Fruit fly (Drosophila melanogaster) whole organism, embryonic: ENCODE measurements around the gene aph-1.

Experiments
- Asciz ChIP-seq: fragments of 200-800 bp; sonication (Bioruptor generic); optimal IDR thresholded peaks from 2 replicates; lab custom pipeline; 2017; ENCODE audit warnings: missing biosample characterization, mild to moderate bottlenecking, missing genetic modification characterization, missing genetic modification reagents
- BtbVII ChIP-seq: fragments of 200-800 bp; sonication (Bioruptor generic); optimal IDR thresholded peaks from 3 replicates; lab custom pipeline; 2017; ENCODE audit warnings: missing biosample characterization, mild to moderate bottlenecking, missing genetic modification characterization
- CG10543 ChIP-seq: fragments of 200-800 bp; sonication (Bioruptor generic); optimal IDR thresholded peaks from 3 replicates; lab custom pipeline; 2017; ENCODE audit warnings: missing biosample characterization, mild to moderate bottlenecking, missing genetic modification characterization, moderate library complexity
- CG1529 ChIP-seq: fragments of 200-800 bp; sonication (Bioruptor generic); optimal IDR thresholded peaks from 3 replicates; lab custom pipeline; 2018; ENCODE audit warnings: missing biosample characterization, missing genetic modification characterization
- CG15514 ChIP-seq: fragments of 200-800 bp; sonication (Bioruptor generic); optimal IDR thresholded peaks from 3 replicates; lab custom pipeline; 2017; ENCODE audit warnings: missing biosample characterization, missing genetic modification characterization, mild to moderate bottlenecking, moderate library complexity, missing genetic modification reagents
- CG15601 ChIP-seq: fragments of 200-800 bp; sonication (Bioruptor generic); optimal IDR thresholded peaks from 3 replicates; lab custom pipeline; 2019; ENCODE audit warnings: missing biosample characterization, mild to moderate bottlenecking, missing genetic modification characterization, moderate library complexity
- CG17186 ChIP-seq: fragments of 200-800 bp; sonication (Bioruptor generic); optimal IDR thresholded peaks from 3 replicates; lab custom pipeline; 2017; ENCODE audit warnings: missing biosample characterization, missing genetic modification reagents, missing genetic modification characterization
- CG17829 ChIP-seq: fragments of 200-800 bp; optimal IDR thresholded peaks from 2 replicates; lab custom pipeline; 2019; ENCODE audit warnings: missing biosample characterization, mild to moderate bottlenecking, missing genetic modification characterization, moderate library complexity
- CG30020 ChIP-seq: fragments of 200-800 bp; optimal IDR thresholded peaks from 2 replicates; lab custom pipeline; 2019; ENCODE audit warnings: missing biosample characterization, mild to moderate bottlenecking, missing genetic modification characterization, moderate library complexity
- CG4404 ChIP-seq: fragments of 200-800 bp; sonication (Bioruptor generic); IDR thresholded peaks from 2 replicates; pipeline ENCODE4 v1.3.6; 2022; ENCODE audit warnings: missing biosample characterization, missing genetic modification characterization
- CG6654 ChIP-seq: fragments of 200-800 bp; sonication (Bioruptor generic); optimal IDR thresholded peaks from 2 replicates; lab custom pipeline; 2017; ENCODE audit warnings: missing biosample characterization, mild to moderate bottlenecking, missing genetic modification characterization
- CG6854 ChIP-seq: fragments of 200-800 bp; sonication (Bioruptor generic); optimal IDR thresholded peaks from 3 replicates; lab custom pipeline; 2017; ENCODE audit warnings: missing biosample characterization, mild to moderate bottlenecking, missing genetic modification characterization
- CG7839 ChIP-seq: fragments of 200-800 bp; sonication (Bioruptor generic); optimal IDR thresholded peaks from 3 replicates; lab custom pipeline; 2018; ENCODE audit warnings: missing biosample characterization, mild to moderate bottlenecking, missing genetic modification characterization, moderate library complexity
- CG8924 ChIP-seq: fragments of 200-800 bp; optimal IDR thresholded peaks from 3 replicates; lab custom pipeline; 2019; ENCODE audit warnings: missing biosample characterization, mild to moderate bottlenecking, missing genetic modification characterization, moderate library complexity
- CG9437 ChIP-seq: fragments of 200-800 bp; sonication (Bioruptor generic); optimal IDR thresholded peaks from 2 replicates; lab custom pipeline; 2018; ENCODE audit warnings: missing biosample characterization, mild to moderate bottlenecking, missing genetic modification characterization
- CG9797 ChIP-seq: fragments of 200-800 bp; sonication (Bioruptor generic); optimal IDR thresholded peaks from 3 replicates; lab custom pipeline; 2018; ENCODE audit warnings: missing biosample characterization, mild to moderate bottlenecking, missing genetic modification characterization
- CTCF ChIP-seq: fragments of 200-800 bp; sonication (Bioruptor generic); optimal IDR thresholded peaks from 2 replicates; lab custom pipeline; 2017; ENCODE audit warnings: missing biosample characterization, mild to moderate bottlenecking, missing genetic modification characterization, moderate library complexity
- D19A ChIP-seq: fragments of 200-800 bp; optimal IDR thresholded peaks from 3 replicates; lab custom pipeline; 2019; ENCODE audit warnings: missing biosample characterization, mild to moderate bottlenecking, missing genetic modification characterization, moderate library complexity
- Dad ChIP-seq: fragments of 200-800 bp; sonication (Bioruptor generic); optimal IDR thresholded peaks from 3 replicates; lab custom pipeline; 2016; ENCODE audit warnings: missing biosample characterization, missing genetic modification characterization
- Dek ChIP-seq: fragments of 200-800 bp; sonication (Bioruptor generic); optimal IDR thresholded peaks from 3 replicates; lab custom pipeline; 2019; ENCODE audit warnings: missing biosample characterization, mild to moderate bottlenecking, missing genetic modification characterization, moderate library complexity
- Ets97D ChIP-seq: fragments of 200-800 bp; sonication (Bioruptor generic); optimal IDR thresholded peaks from 3 replicates; lab custom pipeline; 2016; ENCODE audit warnings: missing biosample characterization, missing genetic modification characterization
- GATAe ChIP-seq: fragments of 200-800 bp; sonication (Bioruptor generic); conservative IDR thresholded peaks from 2 replicates; pipeline ENCODE4 v1.3.6; 2022; ENCODE audit warnings: missing biosample characterization, missing genetic modification characterization
- Gug ChIP-seq: fragments of 200-800 bp; sonication (Bioruptor generic); IDR thresholded peaks from 4 replicates; pipeline ENCODE4 v1.3.6; 2022; ENCODE audit warnings: missing biosample characterization, missing genetic modification characterization
- H2.0 ChIP-seq: fragments of 200-800 bp; sonication (Bioruptor generic); IDR thresholded peaks from 2 replicates; pipeline ENCODE4 v1.3.6; 2022; ENCODE audit warnings: missing biosample characterization, missing genetic modification characterization
- HmgZ ChIP-seq: fragments of 200-800 bp; sonication (Bioruptor generic); optimal IDR thresholded peaks from 2 replicates; lab custom pipeline; 2018; ENCODE audit warnings: missing biosample characterization, mild to moderate bottlenecking, missing genetic modification characterization
- MBD-R2 ChIP-seq: fragments of 200-800 bp; sonication (Bioruptor generic); IDR thresholded peaks from 2 replicates; pipeline ENCODE4 v1.3.6; 2022; ENCODE audit warnings: missing biosample characterization, missing genetic modification characterization
- Mad ChIP-seq: fragments of 200-800 bp; sonication (Bioruptor generic); optimal IDR thresholded peaks from 2 replicates; lab custom pipeline; 2016; ENCODE audit warnings: missing biosample characterization, missing genetic modification characterization
- Myb ChIP-seq: fragments of 200-800 bp; sonication (Bioruptor generic); optimal IDR thresholded peaks from 2 replicates; lab custom pipeline; 2016; ENCODE audit warnings: missing biosample characterization, missing genetic modification characterization
- Opbp ChIP-seq: fragments of 200-800 bp; sonication (Bioruptor generic); IDR thresholded peaks from 3 replicates; pipeline ENCODE4 v1.3.6; 2022; ENCODE audit warnings: missing biosample characterization, missing genetic modification characterization; ENCODE audit not compliant: partially characterized antibody
- Pdp1 ChIP-seq, 2 experiments: fragments of 200-800 bp; sonication (Bioruptor generic); optimal IDR thresholded peaks; 3 replicates each; lab custom pipeline; 2016; ENCODE audit warnings: missing biosample characterization in 2 of 2, missing genetic modification characterization in 2 of 2, mild to moderate bottlenecking in 1 of 2, moderate library complexity in 1 of 2
- Scr ChIP-seq: fragments of 200-800 bp; sonication (Bioruptor generic); IDR thresholded peaks from 2 replicates; pipeline ENCODE4 v1.3.6; 2022; ENCODE audit warnings: missing biosample characterization, missing genetic modification characterization; ENCODE audit not compliant: partially characterized antibody
- Usf ChIP-seq: fragments of 200-800 bp; sonication (Bioruptor generic); optimal IDR thresholded peaks from 2 replicates; lab custom pipeline; 2017; ENCODE audit warnings: missing genotype, missing biosample characterization, missing genetic modification characterization
- YL-1 ChIP-seq: fragments of 200-800 bp; sonication (Bioruptor generic); optimal IDR thresholded peaks from 3 replicates; lab custom pipeline; 2017; ENCODE audit warnings: missing biosample characterization, mild to moderate bottlenecking, missing genetic modification characterization
- amos ChIP-seq: fragments of 200-800 bp; sonication (Bioruptor generic); IDR thresholded peaks from 2 replicates; pipeline ENCODE4 v1.3.6; 2022; ENCODE audit warnings: missing biosample characterization, missing genetic modification characterization; ENCODE audit not compliant: partially characterized antibody
- bigmax ChIP-seq: fragments of 200-800 bp; sonication (Bioruptor generic); optimal IDR thresholded peaks from 2 replicates; lab custom pipeline; 2018; ENCODE audit warnings: missing biosample characterization, mild to moderate bottlenecking, missing genetic modification characterization
- dati ChIP-seq: fragments of 200-800 bp; sonication (Bioruptor generic); IDR thresholded peaks from 2 replicates; pipeline ENCODE4 v1.3.6; 2022; ENCODE audit warnings: missing biosample characterization, missing genetic modification characterization
- emc ChIP-seq: fragments of 200-800 bp; sonication (Bioruptor generic); optimal IDR thresholded peaks from 2 replicates; lab custom pipeline; 2016; ENCODE audit warnings: missing biosample characterization, missing genetic modification characterization
- ems ChIP-seq: fragments of 200-800 bp; sonication (Bioruptor generic); optimal IDR thresholded peaks from 3 replicates; lab custom pipeline; 2016; ENCODE audit warnings: missing biosample characterization, missing genetic modification characterization
- eve ChIP-seq, 2 experiments: fragments of >200 bp; optimal IDR thresholded peaks; 2 replicates each; lab custom pipeline; 2017; ENCODE audit warnings: missing biosample characterization in 2 of 2, missing genetic modification characterization in 2 of 2
- ftz-f1 ChIP-seq: fragments of 200-800 bp; sonication (Bioruptor generic); optimal IDR thresholded peaks from 2 replicates; lab custom pipeline; 2016; ENCODE audit warnings: missing biosample characterization, missing genetic modification characterization
- gcm2 ChIP-seq: fragments of 200-800 bp; sonication (Bioruptor generic); optimal IDR thresholded peaks from 2 replicates; lab custom pipeline; 2016; ENCODE audit warnings: missing biosample characterization, missing genetic modification characterization
- gfzf ChIP-seq: fragments of 200-800 bp; sonication (Bioruptor generic); optimal IDR thresholded peaks from 2 replicates; lab custom pipeline; 2016; ENCODE audit warnings: missing biosample characterization, mild to moderate bottlenecking, missing genetic modification characterization, moderate library complexity
- gsb-n ChIP-seq: fragments of 200-800 bp; sonication (Bioruptor generic); optimal IDR thresholded peaks from 3 replicates; lab custom pipeline; 2018; ENCODE audit warnings: missing biosample characterization, mild to moderate bottlenecking, missing genetic modification characterization
- gt ChIP-seq: fragments of 200-800 bp; sonication (Bioruptor generic); IDR thresholded peaks from 2 replicates; pipeline ENCODE4 v1.3.6; 2022; ENCODE audit warnings: missing biosample characterization, missing genetic modification characterization
- kah ChIP-seq: fragments of 200-800 bp; sonication (Bioruptor generic); optimal IDR thresholded peaks from 2 replicates; lab custom pipeline; 2018; ENCODE audit warnings: missing biosample characterization, mild to moderate bottlenecking, missing genetic modification characterization
- p53 ChIP-seq: fragments of 200-800 bp; sonication (Bioruptor generic); optimal IDR thresholded peaks from 2 replicates; lab custom pipeline; 2016; ENCODE audit warnings: missing biosample characterization, missing genetic modification characterization
- rib ChIP-seq: fragments of 200-800 bp; sonication (Bioruptor generic); IDR thresholded peaks from 2 replicates; pipeline ENCODE4 v1.3.6; 2022; ENCODE audit warnings: missing biosample characterization, missing genetic modification characterization
- sd ChIP-seq: fragments of 200-800 bp; sonication (Bioruptor generic); optimal IDR thresholded peaks from 3 replicates; lab custom pipeline; 2018; ENCODE audit warnings: missing biosample characterization, mild to moderate bottlenecking, missing genetic modification characterization, moderate library complexity
- tna ChIP-seq: fragments of 200-800 bp; sonication (Bioruptor generic); IDR thresholded peaks from 2 replicates; pipeline ENCODE4 v1.3.6; 2022; ENCODE audit warnings: missing biosample characterization, missing genetic modification characterization; ENCODE audit not compliant: partially characterized antibody
- unc-4 ChIP-seq: fragments of 200-800 bp; sonication (Bioruptor generic); IDR thresholded peaks from 2 replicates; pipeline ENCODE4 v1.3.6; 2022; ENCODE audit warnings: missing biosample characterization, missing genetic modification characterization; ENCODE audit not compliant: partially characterized antibody
- vvl ChIP-seq: fragments of 200-800 bp; sonication (Bioruptor generic); IDR thresholded peaks from 2 replicates; pipeline ENCODE4 v1.3.6; 2022; ENCODE audit warnings: missing biosample characterization, missing genetic modification characterization

Gene aph-1

DNA sequence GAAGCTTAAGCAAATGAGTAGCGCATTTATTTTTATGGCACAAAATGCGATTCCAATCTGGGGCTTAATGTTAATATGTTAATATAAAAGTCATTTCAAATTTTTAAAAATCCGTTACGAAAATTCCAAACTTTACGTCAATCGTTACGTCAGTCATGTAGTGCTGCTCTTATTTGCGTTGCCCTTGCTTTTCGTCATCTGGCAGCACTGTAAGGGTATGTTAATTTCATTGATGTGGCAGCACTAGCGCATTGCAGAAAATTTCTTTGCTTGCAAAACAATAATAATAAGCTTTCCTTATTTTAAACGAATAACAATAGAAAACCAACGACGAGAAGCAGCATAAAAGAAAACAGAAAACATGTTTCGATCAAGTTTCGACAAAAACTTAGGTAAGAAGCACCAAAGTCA lies 26.2 kb upstream of the aph-1 start, which contains the start of gene Hrs (continued):
- peak; percentile 62 for TF ChIP-seq Opbp (GFP tag; lab: Robert Waterston, UW)
- TF ChIP-seq unc-4: no peak
- no peak for TF ChIP-seq gsb-n
- TF ChIP-seq CG1529 (GFP tag; lab: Kevin White, UChicago): no peak
- TF ChIP-seq dati (GFP tag; lab: Robert Waterston, UW): no peak
- no peak for TF ChIP-seq tna (GFP tag; lab: Robert Waterston, UW)
- peak; percentile 32; the same call in 1 of the 2 replicates for TF ChIP-seq amos
- peak; percentile 67 for TF ChIP-seq Ets97D (GFP tag; lab: Kevin White, UChicago)
- no peak for TF ChIP-seq p53 (GFP tag; lab: Kevin White, UChicago)
- TF ChIP-seq emc: no peak
- TF ChIP-seq CG6654 (GFP tag; lab: Kevin White, UChicago): no peak
- peak in 1 of 2 experiments; percentile 91 for TF ChIP-seq Pdp1 (GFP tag; optimal IDR thresholded peaks at IDR 0.05; lab: Kevin White, UChicago)
- peak; percentile 41 for TF ChIP-seq CG17829
- peak; percentile 71 for TF ChIP-seq YL-1 (GFP tag; lab: Kevin White, UChicago)
- no peak for TF ChIP-seq CG6854 (GFP tag; lab: Kevin White, UChicago)
- peak; percentile 98 for TF ChIP-seq Myb (GFP tag; lab: Kevin White, UChicago)
- TF ChIP-seq Usf (GFP tag; lab: Kevin White, UChicago): no peak
- TF ChIP-seq Dad (GFP tag; lab: Kevin White, UChicago): no peak
- no peak for TF ChIP-seq CG10543 (GFP tag; lab: Kevin White, UChicago)
- no peak for TF ChIP-seq kah (GFP tag; lab: Kevin White, UChicago)
- peak; percentile 68 for TF ChIP-seq HmgZ (tag; lab: Kevin White, UChicago)
- no peak for TF ChIP-seq GATAe (GFP tag; lab: Robert Waterston, UW)
- TF ChIP-seq BtbVII (GFP tag; lab: Kevin White, UChicago): no peak
- no peak for TF ChIP-seq CG8924
- peak; percentile 78 for TF ChIP-seq MBD-R2 (GFP tag; lab: Robert Waterston, UW)
- TF ChIP-seq Scr (GFP tag; lab: Robert Waterston, UW): peak; percentile 23; the same call in 1 of the 2 replicates
- TF ChIP-seq Dek (tag; lab: Kevin White, UChicago): no peak
- TF ChIP-seq CG4404 (GFP tag; lab: Robert Waterston, UW): no peak
- TF ChIP-seq gcm2 (GFP tag; lab: Kevin White, UChicago): no peak
- no peak for TF ChIP-seq Mad
- TF ChIP-seq CG15514 (GFP tag; lab: Kevin White, UChicago): peak; percentile 77
- TF ChIP-seq Gug (GFP tag; lab: Robert Waterston, UW): no peak
- TF ChIP-seq D19A: no peak
- peak; percentile 100 for TF ChIP-seq CG9437 (GFP tag; lab: Kevin White, UChicago)
- peak; percentile 39 for TF ChIP-seq ftz-f1 (GFP tag; lab: Kevin White, UChicago)
- no peak for TF ChIP-seq CG7839 (tag; lab: Kevin White, UChicago)
- peak; percentile 83 for TF ChIP-seq vvl
- TF ChIP-seq ems (GFP tag; lab: Kevin White, UChicago): no peak
- TF ChIP-seq gt (GFP tag; lab: Robert Waterston, UW): no peak
- TF ChIP-seq eve (GFP tag; optimal IDR thresholded peaks at IDR 0.05; lab: Kevin White, UChicago): no peak
- TF ChIP-seq CTCF (GFP tag; lab: Kevin White, UChicago): peak; percentile 22
- TF ChIP-seq rib (GFP tag; lab: Robert Waterston, UW): peak; percentile 70; the same call in 1 of the 2 replicates
- no peak for TF ChIP-seq Asciz
- TF ChIP-seq gfzf (GFP tag; lab: Kevin White, UChicago): peak; percentile 69
- peak; percentile 1 for TF ChIP-seq CG30020 (tag; lab: Kevin White, UChicago)
- peak; percentile 97 for TF ChIP-seq sd
- no peak for TF ChIP-seq H2.0 (GFP tag; lab: Robert Waterston, UW)
- TF ChIP-seq CG17186: peak; percentile 40
- TF ChIP-seq CG9797 (GFP tag; lab: Kevin White, UChicago): peak; percentile 51
- peak; percentile 17 for TF ChIP-seq CG15601
- peak; percentile 19 for TF ChIP-seq bigmax
